Worm (Caenorhabditis elegans): ENCODE measurements around the gene Y46G5A.20.

DNA sequence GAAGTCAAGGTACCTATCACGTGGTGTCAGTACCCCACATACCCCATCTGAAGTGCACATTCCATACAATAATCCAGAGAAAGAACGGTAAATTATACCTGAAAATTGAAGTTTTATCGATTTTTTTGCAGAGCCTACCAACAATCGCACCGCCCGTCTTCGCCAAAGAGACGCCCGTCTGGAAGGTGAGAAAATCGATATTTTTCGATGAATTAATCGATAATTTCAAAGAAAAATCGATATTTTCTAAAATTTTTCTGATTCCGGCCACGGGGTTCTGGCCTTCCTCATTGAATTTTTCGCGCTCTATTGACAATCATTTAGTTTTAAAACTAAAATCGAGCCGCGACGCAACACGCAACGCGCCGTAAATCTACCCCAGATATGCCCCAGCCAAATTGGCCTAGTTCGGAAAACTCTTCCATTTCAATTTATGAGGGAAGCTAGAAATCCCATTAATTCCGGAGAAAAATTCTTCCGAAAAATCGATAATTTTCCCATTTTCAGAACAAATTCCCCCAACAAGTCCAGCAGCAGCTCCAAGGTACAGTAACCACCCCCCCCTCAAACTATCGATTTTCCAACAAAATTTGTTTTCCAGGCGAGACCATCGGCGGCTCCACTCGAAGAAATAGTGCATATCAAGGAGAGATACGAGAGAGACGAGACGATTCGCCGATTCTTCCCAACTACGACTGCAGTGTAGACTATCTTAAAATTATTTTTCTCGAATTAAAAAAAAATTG lies 44.2 kb upstream of the Y46G5A.20 start:
- TF ChIP-seq mep-1 (tag; optimal IDR thresholded peaks at IDR 0.05) (no peak), lsy-2 (tag; optimal IDR thresholded peaks at IDR 0.05) (no peak), zag-1 (tag; optimal IDR thresholded peaks at IDR 0.05) (no peak), unc-30 (tag; optimal IDR thresholded peaks at IDR 0.05) (no peak), aly-2 (tag; optimal IDR thresholded peaks at IDR 0.05) (no peak), sptf-1 (tag; optimal IDR thresholded peaks at IDR 0.05) (no peak), nhr-77 (tag; optimal IDR thresholded peaks at IDR 0.05) (no peak), ces-1 (GFP tag; optimal IDR thresholded peaks at IDR 0.05) (no peak), unc-130 (tag; optimal IDR thresholded peaks at IDR 0.05) (no peak)
